Fruit fly (Drosophila melanogaster) whole organism, prepupa: ENCODE data around the gene Ubr3.

Experiments used
- Blimp-1 ChIP-seq: fragments of 200-800 bp; sonication (Bioruptor generic); optimal IDR thresholded peaks from 3 replicates; lab custom pipeline; 2017; ENCODE audit warnings: missing biosample characterization, missing genetic modification characterization, mild to moderate bottlenecking, moderate library complexity, missing genetic modification reagents
- CG10631 ChIP-seq: fragments of 200-800 bp; sonication (Bioruptor generic); optimal IDR thresholded peaks from 2 replicates; lab custom pipeline; 2016; ENCODE audit warnings: missing biosample characterization, missing genetic modification characterization
- CG11294 ChIP-seq: fragments of 200-800 bp; sonication (Bioruptor generic); IDR thresholded peaks from 2 replicates; pipeline ENCODE4 v1.3.6; 2022; ENCODE audit warnings: missing biosample characterization, missing genetic modification characterization
- CG11762 ChIP-seq: fragments of 200-800 bp; sonication (Bioruptor generic); optimal IDR thresholded peaks from 3 replicates; lab custom pipeline; 2016; ENCODE audit warnings: missing biosample characterization, missing genetic modification characterization; ENCODE audit not compliant: insufficient read depth
- CG11902 ChIP-seq: fragments of 200-800 bp; sonication (Bioruptor generic); optimal IDR thresholded peaks from 3 replicates; lab custom pipeline; 2016; ENCODE audit warnings: missing biosample characterization, missing genetic modification characterization
- CG15336 ChIP-seq: fragments of 200-800 bp; sonication (Bioruptor generic); IDR thresholded peaks from 2 replicates; pipeline ENCODE4 v1.3.6; 2022; ENCODE audit warnings: missing biosample characterization, missing genetic modification characterization
- CG1621 ChIP-seq: fragments of 200-800 bp; sonication (Bioruptor generic); optimal IDR thresholded peaks from 3 replicates; lab custom pipeline; 2018; ENCODE audit warnings: missing biosample characterization, mild to moderate bottlenecking, missing genetic modification characterization
- CG3032 ChIP-seq: fragments of 200-800 bp; optimal IDR thresholded peaks from 2 replicates; lab custom pipeline; 2019; ENCODE audit warnings: missing biosample characterization, mild to moderate bottlenecking, missing genetic modification characterization, moderate library complexity
- CG31627 ChIP-seq: fragments of 200-800 bp; sonication (Bioruptor generic); optimal IDR thresholded peaks from 3 replicates; lab custom pipeline; 2016; ENCODE audit warnings: missing biosample characterization, missing genetic modification characterization
- CG32006 ChIP-seq: fragments of 200-800 bp; sonication (Bioruptor generic); optimal IDR thresholded peaks from 3 replicates; lab custom pipeline; 2017; ENCODE audit warnings: missing biosample characterization, mild to moderate bottlenecking, missing genetic modification characterization
- CG34406 ChIP-seq: fragments of 200-800 bp; sonication (Bioruptor generic); optimal IDR thresholded peaks from 3 replicates; lab custom pipeline; 2016; ENCODE audit warnings: missing biosample characterization, missing genetic modification characterization
- CG6163 ChIP-seq: fragments of 200-800 bp; sonication (Bioruptor generic); IDR thresholded peaks from 3 replicates; pipeline ENCODE4 v1.3.6; 2022; ENCODE audit warnings: missing biosample characterization, missing genetic modification characterization
- CG6276 ChIP-seq: fragments of 200-800 bp; sonication (Bioruptor generic); optimal IDR thresholded peaks from 2 replicates; lab custom pipeline; 2017; ENCODE audit warnings: missing biosample characterization, mild to moderate bottlenecking, missing genetic modification characterization
- CG6808 ChIP-seq: fragments of 200-800 bp; sonication (Bioruptor generic); optimal IDR thresholded peaks from 3 replicates; lab custom pipeline; 2017; ENCODE audit warnings: missing biosample characterization, missing genetic modification characterization, mild to moderate bottlenecking, moderate library complexity, missing genetic modification reagents
- CG7368 ChIP-seq: fragments of 200-800 bp; sonication (Bioruptor generic); optimal IDR thresholded peaks from 3 replicates; lab custom pipeline; 2016; ENCODE audit warnings: missing biosample characterization, missing genetic modification characterization
- CG8119 ChIP-seq: fragments of 200-800 bp; sonication (Bioruptor generic); IDR thresholded peaks from 3 replicates; pipeline ENCODE4 v1.3.6; 2022; ENCODE audit warnings: missing biosample characterization, missing genetic modification characterization
- CG8319 ChIP-seq: fragments of 200-800 bp; sonication (Bioruptor generic); optimal IDR thresholded peaks from 3 replicates; lab custom pipeline; 2016; ENCODE audit warnings: missing biosample characterization, missing genetic modification characterization
- CG8632 ChIP-seq: fragments of 200-800 bp; sonication (Bioruptor generic); optimal IDR thresholded peaks from 3 replicates; lab custom pipeline; 2016; ENCODE audit warnings: missing biosample characterization, missing genetic modification characterization
- Eip75B ChIP-seq: fragments of 200-800 bp; sonication (Bioruptor generic); optimal IDR thresholded peaks from 3 replicates; lab custom pipeline; 2016; ENCODE audit warnings: missing biosample characterization, missing genetic modification characterization
- Eip78C ChIP-seq: fragments of 200-800 bp; sonication (Bioruptor generic); peaks from one replicate; lab custom pipeline; 2016; ENCODE audit warnings: missing biosample characterization, missing genetic modification characterization
- Eip93F ChIP-seq: fragments of 200-800 bp; sonication (Bioruptor generic); optimal IDR thresholded peaks from 2 replicates; lab custom pipeline; 2016; ENCODE audit warnings: missing biosample characterization, mild to moderate bottlenecking, missing genetic modification characterization
- Ets96B ChIP-seq: fragments of 200-800 bp; optimal IDR thresholded peaks from 2 replicates; lab custom pipeline; 2019; ENCODE audit warnings: missing biosample characterization, mild to moderate bottlenecking, missing genetic modification characterization, moderate library complexity
- Gug ChIP-seq: fragments of 200-800 bp; sonication (Bioruptor generic); IDR thresholded peaks from 2 replicates; pipeline ENCODE4 v1.3.6; 2022; ENCODE audit warnings: missing biosample characterization, missing genetic modification characterization
- Hr39 ChIP-seq: fragments of 200-800 bp; sonication (Bioruptor generic); optimal IDR thresholded peaks from 2 replicates; lab custom pipeline; 2016; ENCODE audit warnings: missing biosample characterization, missing genetic modification characterization
- Hr4 ChIP-seq: fragments of 200-800 bp; sonication (Bioruptor generic); optimal IDR thresholded peaks from 3 replicates; lab custom pipeline; 2016; ENCODE audit warnings: missing biosample characterization, missing genetic modification characterization
- Lpt ChIP-seq: fragments of 200-800 bp; sonication (Bioruptor generic); optimal IDR thresholded peaks from 3 replicates; lab custom pipeline; 2016; ENCODE audit warnings: missing biosample characterization, missing genetic modification characterization
- Smox ChIP-seq: fragments of 200-800 bp; sonication (Bioruptor generic); optimal IDR thresholded peaks from 3 replicates; lab custom pipeline; 2016; ENCODE audit warnings: missing biosample characterization, missing genetic modification characterization
- Sox102F ChIP-seq: fragments of 200-800 bp; sonication (Bioruptor generic); optimal IDR thresholded peaks from 2 replicates; lab custom pipeline; 2016; ENCODE audit warnings: missing biosample characterization, mild to moderate bottlenecking, missing genetic modification characterization
- Sox15 ChIP-seq: fragments of 200-800 bp; sonication (Bioruptor generic); optimal IDR thresholded peaks from 3 replicates; lab custom pipeline; 2016; ENCODE audit warnings: missing biosample characterization, missing genetic modification characterization
- acj6 ChIP-seq: fragments of 200-800 bp; sonication (Bioruptor generic); optimal IDR thresholded peaks from 3 replicates; lab custom pipeline; 2016; ENCODE audit warnings: missing biosample characterization, missing genetic modification characterization
- cyc ChIP-seq: fragments of 200-800 bp; sonication (Bioruptor generic); optimal IDR thresholded peaks from 3 replicates; lab custom pipeline; 2016; ENCODE audit warnings: missing biosample characterization, missing genetic modification characterization
- dac ChIP-seq: fragments of 200-800 bp; sonication (Bioruptor generic); optimal IDR thresholded peaks from 2 replicates; lab custom pipeline; 2017; ENCODE audit warnings: missing biosample characterization, mild to moderate bottlenecking, missing genetic modification characterization
- dsx ChIP-seq: fragments of 200-800 bp; optimal IDR thresholded peaks from 3 replicates; lab custom pipeline; 2019; ENCODE audit warnings: missing biosample characterization, mild to moderate bottlenecking, missing genetic modification characterization, moderate library complexity; ENCODE audit not compliant: poor library complexity, severe bottlenecking
- eg ChIP-seq: fragments of 200-800 bp; sonication (Bioruptor generic); IDR thresholded peaks from 3 replicates; pipeline ENCODE4 v1.3.6; 2022; ENCODE audit warnings: missing biosample characterization, missing genetic modification characterization
- esn ChIP-seq: fragments of 200-800 bp; sonication (Bioruptor generic); optimal IDR thresholded peaks from 2 replicates; lab custom pipeline; 2016; ENCODE audit warnings: missing biosample characterization, mild to moderate bottlenecking, missing genetic modification characterization, moderate library complexity
- fd59A ChIP-seq: fragments of 200-800 bp; sonication (Bioruptor generic); optimal IDR thresholded peaks from 2 replicates; lab custom pipeline; 2017; ENCODE audit warnings: missing biosample characterization, mild to moderate bottlenecking, missing genetic modification characterization, missing genetic modification reagents
- fd85E ChIP-seq: fragments of 200-800 bp; sonication (Bioruptor generic); optimal IDR thresholded peaks from 3 replicates; lab custom pipeline; 2016; ENCODE audit warnings: missing biosample characterization, missing genetic modification characterization
- fkh ChIP-seq: fragments of 200-800 bp; sonication (Bioruptor generic); optimal IDR thresholded peaks from 3 replicates; lab custom pipeline; 2017; ENCODE audit warnings: missing biosample characterization, mild to moderate bottlenecking, missing genetic modification characterization, moderate library complexity
- lz ChIP-seq: fragments of 200-800 bp; sonication (Bioruptor generic); optimal IDR thresholded peaks from 3 replicates; lab custom pipeline; 2016; ENCODE audit warnings: missing biosample characterization, missing genetic modification characterization
- net ChIP-seq: fragments of 200-800 bp; sonication (Bioruptor generic); optimal IDR thresholded peaks from 3 replicates; lab custom pipeline; 2016; ENCODE audit warnings: missing biosample characterization, missing genetic modification characterization
- pdm3 ChIP-seq: fragments of 200-800 bp; sonication (Bioruptor generic); optimal IDR thresholded peaks from 3 replicates; lab custom pipeline; 2016; ENCODE audit warnings: missing biosample characterization, missing genetic modification characterization
- salr ChIP-seq, 2 experiments: fragments of 200-800 bp; sonication (Bioruptor generic); optimal IDR thresholded peaks; 3 replicates each; lab custom pipeline; 2016 to 2018; ENCODE audit warnings: missing biosample characterization in 2 of 2, missing genetic modification characterization in 2 of 2, mild to moderate bottlenecking in 1 of 2
- spab ChIP-seq: fragments of 200-800 bp; sonication (Bioruptor generic); optimal IDR thresholded peaks from 2 replicates; lab custom pipeline; 2017; ENCODE audit warnings: missing biosample characterization, mild to moderate bottlenecking, missing genetic modification characterization, missing genetic modification reagents
- ss ChIP-seq, 2 experiments: fragments of 200-800 bp; sonication (Bioruptor generic); optimal IDR thresholded peaks; 2 replicates in 1 of 2; 3 replicates in 1 of 2; lab custom pipeline; 2017 to 2018; ENCODE audit warnings: mild to moderate bottlenecking in 2 of 2, missing biosample characterization in 2 of 2, missing genetic modification characterization in 2 of 2, moderate library complexity in 1 of 2
- svp ChIP-seq: fragments of 200-800 bp; sonication (Bioruptor generic); peaks from one replicate; lab custom pipeline; 2016; ENCODE audit warnings: missing biosample characterization, missing genetic modification characterization
- topi ChIP-seq: fragments of 200-800 bp; sonication (Bioruptor generic); optimal IDR thresholded peaks from 3 replicates; lab custom pipeline; 2016; ENCODE audit warnings: missing biosample characterization, missing genetic modification characterization
- vri ChIP-seq: fragments of 200-800 bp; sonication (Bioruptor generic); optimal IDR thresholded peaks from 3 replicates; lab custom pipeline; 2016; ENCODE audit warnings: missing biosample characterization, mild to moderate bottlenecking, missing genetic modification characterization

Ubr3 gene

dm6 chrX:7976976-7977834 lies 41.5 kb downstream of the Ubr3 start (continued):
- TF ChIP-seq Lpt (GFP tag; lab: Kevin White, UChicago): no peak
- peak; percentile 3 for TF ChIP-seq Eip75B
- peak; percentile 30 for TF ChIP-seq dsx (GFP tag; lab: Kevin White, UChicago)
- peak; percentile 2 for TF ChIP-seq Ets96B (tag; lab: Kevin White, UChicago)
- no peak for TF ChIP-seq CG11902
- no peak for TF ChIP-seq Sox15 (GFP tag; lab: Kevin White, UChicago)
- no peak for TF ChIP-seq CG6163 (GFP tag; lab: Robert Waterston, UW)
- TF ChIP-seq CG3032 (tag; lab: Kevin White, UChicago): no peak
- TF ChIP-seq vri: no peak
- no peak for TF ChIP-seq fkh (GFP tag; lab: Kevin White, UChicago)
- 0 out of 2 replicates have a peak, but pooled peaks have one; percentile 9 for TF ChIP-seq Gug (GFP tag; lab: Robert Waterston, UW)
- TF ChIP-seq CG8119 (GFP tag; lab: Robert Waterston, UW): no peak
- no peak for TF ChIP-seq Eip93F

dm6 chrX:7978027-7978426 lies 42.3 kb downstream of the Ubr3 start:
- TF ChIP-seq Smox (GFP tag; lab: Kevin White, UChicago) (peak; percentile 19), CG10631 (GFP tag; lab: Kevin White, UChicago) (peak; percentile 24), fd85E (GFP tag; lab: Kevin White, UChicago) (no peak), CG6808 (GFP tag; lab: Kevin White, UChicago) (peak; percentile 48), vri (no peak), Blimp-1 (GFP tag; lab: Kevin White, UChicago) (peak; percentile 4), CG11294 (GFP tag; lab: Robert Waterston, UW) (no peak), CG32006 (peak; percentile 72), lz (GFP tag; lab: Kevin White, UChicago) (peak; percentile 52), svp (GFP tag; lab: Kevin White, UChicago) (peak; percentile 80), pdm3 (GFP tag; lab: Kevin White, UChicago) (peak; percentile 32), CG11902 (peak; percentile 19), CG6276 (GFP tag; lab: Kevin White, UChicago) (peak; percentile 25), fkh (GFP tag; lab: Kevin White, UChicago) (no peak), acj6 (GFP tag; lab: Kevin White, UChicago) (peak; percentile 31), CG7368 (GFP tag; lab: Kevin White, UChicago) (no peak), Eip75B (peak; percentile 41), CG8632 (GFP tag; lab: Kevin White, UChicago) (peak; percentile 38), dac (GFP tag; lab: Kevin White, UChicago) (peak; percentile 5), topi (GFP tag; lab: Kevin White, UChicago) (peak; percentile 64), CG3032 (tag; lab: Kevin White, UChicago) (peak; percentile 26), CG31627 (peak; percentile 48), esn (GFP tag; lab: Kevin White, UChicago) (peak; percentile 60), eg (GFP tag; lab: Robert Waterston, UW) (no peak), dsx (GFP tag; lab: Kevin White, UChicago) (no peak), spab (GFP tag; lab: Kevin White, UChicago) (peak; percentile 7), salr (GFP tag; optimal IDR thresholded peaks at IDR 0.05; lab: Kevin White, UChicago) (peak in 1 of 2 experiments; percentile 9), ss (GFP tag; optimal IDR thresholded peaks at IDR 0.05; lab: Kevin White, UChicago) (peak in 1 of 2 experiments; percentile 15), Ets96B (tag; lab: Kevin White, UChicago) (peak; percentile 6), CG15336 (GFP tag; lab: Robert Waterston, UW) (peak; percentile 29; the same call in 1 of the 2 replicates), CG34406 (GFP tag; lab: Kevin White, UChicago) (peak; percentile 27), Gug (GFP tag; lab: Robert Waterston, UW) (no peak), fd59A (peak; percentile 28), Hr39 (GFP tag; lab: Kevin White, UChicago) (peak; percentile 52), net (GFP tag; lab: Kevin White, UChicago) (no peak), CG8319 (GFP tag; lab: Kevin White, UChicago) (no peak), Eip78C (GFP tag; lab: Kevin White, UChicago) (peak; percentile 82), CG1621 (tag; lab: Kevin White, UChicago) (no peak), Hr4 (GFP tag; lab: Kevin White, UChicago) (peak; percentile 59), CG11762 (GFP tag; lab: Kevin White, UChicago) (peak; percentile 11), cyc (GFP tag; lab: Kevin White, UChicago) (peak; percentile 28), Sox102F (GFP tag; lab: Kevin White, UChicago) (peak; percentile 43)
